Worm (Caenorhabditis elegans) whole organism, L3 larva: ENCODE measurements around the gene Y57A10B.7.

Source experiments
- ama-1 ChIP-seq: fragments of 150-350 bp; optimal IDR thresholded peaks from 2 replicates; lab custom pipeline; 2018
- eor-1 ChIP-seq, 2 experiments: fragments of 150-350 bp; optimal IDR thresholded peaks; 2 replicates each; lab custom pipeline; 2014 to 2018; ENCODE audit warnings: missing biosample characterization in 2 of 2, missing genetic modification characterization in 2 of 2
- fkh-10 ChIP-seq: sonication (generic microtip); optimal IDR thresholded peaks from 2 replicates; lab custom pipeline; 2017; ENCODE audit warnings: missing biosample characterization, missing genetic modification reagents, missing genetic modification characterization
- lin-15B ChIP-seq: fragments of 150-350 bp; optimal IDR thresholded peaks from 2 replicates; lab custom pipeline; 2014; ENCODE audit warnings: missing biosample characterization, missing genetic modification characterization
- lin-39 ChIP-seq: fragments of 150-350 bp; optimal IDR thresholded peaks from 2 replicates; lab custom pipeline; 2018; ENCODE audit warnings: missing biosample characterization, missing genetic modification reagents, missing genetic modification characterization
- nhr-28 ChIP-seq: fragments of 150-350 bp; optimal IDR thresholded peaks from 2 replicates; lab custom pipeline; 2014; ENCODE audit warnings: missing biosample characterization, missing genetic modification characterization
- nhr-76 ChIP-seq: fragments of 150-350 bp; sonication (generic microtip); optimal IDR thresholded peaks from 5 replicates; lab custom pipeline; 2014; ENCODE audit warnings: missing biosample characterization, missing genetic modification characterization
- unc-39 ChIP-seq: sonication (generic microtip); optimal IDR thresholded peaks from 4 replicates; lab custom pipeline; 2017; ENCODE audit warnings: missing biosample characterization, missing genetic modification characterization
- unc-62 ChIP-seq: fragments of 150-350 bp; sonication (generic microtip); optimal IDR thresholded peaks from 4 replicates; lab custom pipeline; 2014; ENCODE audit warnings: missing biosample characterization, missing genetic modification reagents, missing genetic modification characterization
- ztf-4 ChIP-seq: fragments of 150-350 bp; optimal IDR thresholded peaks from 2 replicates; lab custom pipeline; 2014; ENCODE audit warnings: missing biosample characterization, missing genetic modification characterization

ce11 chrII:12417514-12417913 lies 23.9 kb upstream of the Y57A10B.7 start, which contains the start of gene sre-27:
- no peak for TF ChIP-seq fkh-10 (GFP tag; lab: Kevin White, UChicago)
- TF ChIP-seq ama-1 (lab: Kevin White, UChicago) = no peak
- TF ChIP-seq ztf-4 (tag; lab: Kevin White, UChicago) = no peak
- no peak for TF ChIP-seq unc-39 (tag; lab: Kevin White, UChicago)
- no peak for TF ChIP-seq lin-39 (tag; lab: Kevin White, UChicago)
- TF ChIP-seq eor-1 (tag; optimal IDR thresholded peaks at IDR 0.05; lab: Kevin White, UChicago) = no peak
- no peak for TF ChIP-seq nhr-28 (tag; lab: Kevin White, UChicago)
- TF ChIP-seq unc-62 = no peak
- no peak for TF ChIP-seq nhr-76 (tag; lab: Kevin White, UChicago)
- no peak for TF ChIP-seq lin-15B (tag; lab: Kevin White, UChicago)
